Fruit fly (Drosophila melanogaster): ENCODE data around the gene Hipk.
A peak's percentile ranks its signal among the peaks of the same experiment; 100 is the strongest.

The Hipk gene

DNA sequence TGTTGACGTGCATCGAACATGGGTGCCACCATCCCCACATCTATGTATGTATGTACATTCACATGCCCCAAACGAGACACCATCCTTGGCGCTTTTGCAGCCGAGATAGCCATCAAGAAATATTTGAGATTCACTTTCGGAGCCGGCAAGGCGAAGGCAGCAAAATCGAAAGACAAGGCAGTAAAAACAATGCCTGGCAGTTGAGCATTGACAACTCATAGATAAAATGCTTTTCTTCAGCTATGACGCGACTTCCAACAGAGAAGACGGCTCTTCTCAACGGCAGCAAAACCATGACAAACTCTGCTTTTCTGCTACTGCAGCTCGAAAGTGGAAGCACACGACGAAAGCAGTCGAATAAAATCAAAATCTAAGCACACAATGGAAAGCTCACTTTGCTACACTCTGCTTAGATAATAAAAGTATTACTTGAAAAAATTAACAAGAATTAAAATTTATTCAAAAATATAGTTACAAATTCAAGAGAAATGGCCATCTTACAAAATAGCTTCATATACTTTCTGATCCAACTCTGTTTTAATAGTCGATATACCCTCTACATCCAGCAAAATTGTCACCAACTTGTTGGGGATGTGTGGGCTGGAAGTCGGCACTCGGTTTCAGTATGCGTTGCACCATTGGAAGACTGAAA is 25.8 kb upstream of the Hipk start (continued):
- TF ChIP-seq CG11398 (GFP tag; optimal IDR thresholded peaks at IDR 0.05) (no peak), CG13296 (GFP tag; optimal IDR thresholded peaks at IDR 0.05) (no peak), vfl (GFP tag; optimal IDR thresholded peaks at IDR 0.05) (no peak), Hmx (GFP tag; optimal IDR thresholded peaks at IDR 0.05) (no peak), pzg (GFP tag; optimal IDR thresholded peaks at IDR 0.05) (no peak), CG16863 (GFP tag; optimal IDR thresholded peaks at IDR 0.05) (peak; percentile 21), cas (GFP tag; IDR thresholded peaks at IDR 0.05) (no peak), Dll (GFP tag; IDR thresholded peaks at IDR 0.05; ENCODE audit: partially characterized antibody) (no peak), CG10274 (GFP tag; optimal IDR thresholded peaks at IDR 0.05) (no peak), C15 (GFP tag; IDR thresholded peaks at IDR 0.05) (no peak), ftz-f1 (GFP tag; optimal IDR thresholded peaks at IDR 0.05) (no peak), CG16813 (GFP tag; IDR thresholded peaks at IDR 0.05; ENCODE audit: partially characterized antibody) (no peak), Dip2 (GFP tag; IDR thresholded peaks at IDR 0.05) (no peak), H15 (GFP tag; IDR thresholded peaks at IDR 0.05) (peak; percentile 42; the same call in 1 of the 3 replicates), HHEX (GFP tag; optimal IDR thresholded peaks at IDR 0.05) (no peak), slou (GFP tag; optimal IDR thresholded peaks at IDR 0.05) (no peak), her (GFP tag; optimal IDR thresholded peaks at IDR 0.05) (no peak), CG15073 (GFP tag; optimal IDR thresholded peaks at IDR 0.05) (no peak), sob (GFP tag; IDR thresholded peaks at IDR 0.05) (no peak), pan (optimal IDR thresholded peaks at IDR 0.05) (no peak), pan (GFP tag; optimal IDR thresholded peaks at IDR 0.05 in 1 of 2, IDR thresholded peaks at IDR 0.05 in 1 of 2) (peak in 1 of 2 experiments; percentile 19), Nf-YB (GFP tag; optimal IDR thresholded peaks at IDR 0.05) (no peak), CG7271 (tag; optimal IDR thresholded peaks at IDR 0.05) (no peak), tna (GFP tag; IDR thresholded peaks at IDR 0.05; ENCODE audit: partially characterized antibody) (no peak), CG7372 (GFP tag; IDR thresholded peaks at IDR 0.05) (no peak), CG18262 (tag; optimal IDR thresholded peaks at IDR 0.05) (peak; percentile 69), CG8089 (GFP tag; optimal IDR thresholded peaks at IDR 0.05) (no peak), rib (GFP tag; IDR thresholded peaks at IDR 0.05) (no peak), NC2β (GFP tag; optimal IDR thresholded peaks at IDR 0.05) (no peak), dmrt99B (tag; optimal IDR thresholded peaks at IDR 0.05) (peak; percentile 73), CG7556 (GFP tag; optimal IDR thresholded peaks at IDR 0.05) (peak; percentile 5), wdn (GFP tag; IDR thresholded peaks at IDR 0.05) (no peak), CoRest (tag; optimal IDR thresholded peaks at IDR 0.05) (no peak), ab (GFP tag; optimal IDR thresholded peaks at IDR 0.05) (no peak), PHDP (tag; optimal IDR thresholded peaks at IDR 0.05) (no peak), ham (GFP tag; IDR thresholded peaks at IDR 0.05) (no peak), hth (optimal IDR thresholded peaks at IDR 0.05) (no peak), CG12391 (tag; optimal IDR thresholded peaks at IDR 0.05) (no peak), sima (GFP tag; optimal IDR thresholded peaks at IDR 0.05) (no peak), CG8281 (tag; optimal IDR thresholded peaks at IDR 0.05) (no peak), unc-4 (GFP tag; IDR thresholded peaks at IDR 0.05; ENCODE audit: partially characterized antibody) (no peak), pita (GFP tag; optimal IDR thresholded peaks at IDR 0.05) (no peak), en (GFP tag; optimal IDR thresholded peaks at IDR 0.05) (no peak), CG14710 (tag; optimal IDR thresholded peaks at IDR 0.05) (peak; percentile 34), vvl (GFP tag; IDR thresholded peaks at IDR 0.05) (peak; percentile 79; the same call in 1 of the 2 replicates), otp (GFP tag; IDR thresholded peaks at IDR 0.05) (0 out of 3 replicates have a peak, but pooled peaks have one; percentile 34), Six4 (GFP tag; optimal IDR thresholded peaks at IDR 0.05) (no peak), CG10979 (tag; optimal IDR thresholded peaks at IDR 0.05) (peak; percentile 67), CG8388 (GFP tag; optimal IDR thresholded peaks at IDR 0.05) (peak; percentile 31), Ets97D (GFP tag; optimal IDR thresholded peaks at IDR 0.05) (no peak), pho (GFP tag; optimal IDR thresholded peaks at IDR 0.05) (no peak)

All from whole organism, embryonic.